Fruit fly (Drosophila melanogaster) whole organism, embryonic: ENCODE results near the gene CG13124.

Experiments used
- ATbp ChIP-seq: fragments of 200-800 bp; sonication (Bioruptor generic); optimal IDR thresholded peaks from 2 replicates; lab custom pipeline; 2017; ENCODE audit warnings: missing biosample characterization, mild to moderate bottlenecking, missing genetic modification characterization, missing genetic modification reagents
- Antp ChIP-seq: fragments of 200-800 bp; sonication (Bioruptor generic); optimal IDR thresholded peaks from 3 replicates; lab custom pipeline; 2016; ENCODE audit warnings: missing biosample characterization, missing genetic modification characterization
- Atf3 ChIP-seq: fragments of 200-800 bp; sonication (Bioruptor generic); optimal IDR thresholded peaks from 3 replicates; lab custom pipeline; 2016; ENCODE audit warnings: missing biosample characterization, missing genetic modification characterization
- CG10366 ChIP-seq: fragments of 200-800 bp; sonication (Bioruptor generic); IDR thresholded peaks from 2 replicates; pipeline ENCODE4 v1.3.6; 2022; ENCODE audit warnings: missing biosample characterization, missing genetic modification characterization
- CG12104 ChIP-seq: fragments of 200-800 bp; sonication (Bioruptor generic); optimal IDR thresholded peaks from 3 replicates; lab custom pipeline; 2016; ENCODE audit warnings: missing biosample characterization, missing genetic modification characterization
- CG12219 ChIP-seq: fragments of 200-800 bp; sonication (Bioruptor generic); optimal IDR thresholded peaks from 3 replicates; lab custom pipeline; 2018; ENCODE audit warnings: missing biosample characterization, mild to moderate bottlenecking, missing genetic modification characterization
- CG13624 ChIP-seq: fragments of 200-800 bp; sonication (Bioruptor generic); optimal IDR thresholded peaks from 2 replicates; lab custom pipeline; 2016; ENCODE audit warnings: missing biosample characterization, missing genetic modification characterization
- CG14014 ChIP-seq: fragments of 200-800 bp; sonication (Bioruptor generic); IDR thresholded peaks from 2 replicates; pipeline ENCODE4 v1.3.6; 2022; ENCODE audit warnings: missing biosample characterization, missing genetic modification characterization
- CG14050 ChIP-seq: fragments of 200-800 bp; sonication (Bioruptor generic); IDR thresholded peaks from 3 replicates; pipeline ENCODE4 v1.3.6; 2022; ENCODE audit warnings: missing biosample characterization, missing genetic modification characterization
- CG1602 ChIP-seq: fragments of 200-800 bp; sonication (Bioruptor generic); optimal IDR thresholded peaks from 3 replicates; lab custom pipeline; 2016; ENCODE audit warnings: missing biosample characterization, missing genetic modification characterization
- CG1647 ChIP-seq: fragments of 200-800 bp; sonication (Bioruptor generic); optimal IDR thresholded peaks from 3 replicates; lab custom pipeline; 2016; ENCODE audit warnings: missing biosample characterization, missing genetic modification characterization
- CG16813 ChIP-seq: fragments of 200-800 bp; sonication (Bioruptor generic); IDR thresholded peaks from 3 replicates; pipeline ENCODE4 v1.3.6; 2022; ENCODE audit warnings: missing biosample characterization, missing genetic modification characterization; ENCODE audit not compliant: partially characterized antibody
- CG16863 ChIP-seq: fragments of 200-800 bp; sonication (Bioruptor generic); optimal IDR thresholded peaks from 3 replicates; lab custom pipeline; 2016; ENCODE audit warnings: missing biosample characterization, missing genetic modification characterization
- CG17361 ChIP-seq: fragments of 200-800 bp; sonication (Bioruptor generic); IDR thresholded peaks from 3 replicates; pipeline ENCODE4 v1.3.6; 2022; ENCODE audit warnings: missing biosample characterization, missing genetic modification characterization
- CG17385 ChIP-seq: fragments of 200-800 bp; sonication (Bioruptor generic); optimal IDR thresholded peaks from 3 replicates; lab custom pipeline; 2018; ENCODE audit warnings: missing biosample characterization, mild to moderate bottlenecking, missing genetic modification characterization
- CG17568 ChIP-seq: fragments of 200-800 bp; sonication (Bioruptor generic); optimal IDR thresholded peaks from 2 replicates; lab custom pipeline; 2018; ENCODE audit warnings: missing biosample characterization, mild to moderate bottlenecking, missing genetic modification characterization, moderate library complexity
- CG2129 ChIP-seq: fragments of 200-800 bp; sonication (Bioruptor generic); IDR thresholded peaks from 2 replicates; pipeline ENCODE4 v1.3.6; 2022; ENCODE audit warnings: missing biosample characterization, missing genetic modification characterization; ENCODE audit not compliant: partially characterized antibody
- CG2875 ChIP-seq: fragments of 200-800 bp; sonication (Bioruptor generic); optimal IDR thresholded peaks from 2 replicates; lab custom pipeline; 2017; ENCODE audit warnings: missing biosample characterization, mild to moderate bottlenecking, missing genetic modification characterization, missing genetic modification reagents
- CG30403 ChIP-seq: fragments of 200-800 bp; sonication (Bioruptor generic); optimal IDR thresholded peaks from 3 replicates; lab custom pipeline; 2016; ENCODE audit warnings: missing biosample characterization, missing genetic modification characterization
- CG5953 ChIP-seq: fragments of 200-800 bp; sonication (Bioruptor generic); IDR thresholded peaks from 2 replicates; pipeline ENCODE4 v1.3.6; 2022; ENCODE audit warnings: missing biosample characterization, missing genetic modification characterization
- CG6272 ChIP-seq: fragments of 200-800 bp; sonication (Bioruptor generic); IDR thresholded peaks from 2 replicates; pipeline ENCODE4 v1.3.6; 2022; ENCODE audit warnings: missing biosample characterization, missing genetic modification characterization
- CG7372 ChIP-seq: fragments of 200-800 bp; sonication (Bioruptor generic); IDR thresholded peaks from 2 replicates; pipeline ENCODE4 v1.3.6; 2022; ENCODE audit warnings: missing biosample characterization, missing genetic modification characterization
- CG7928 ChIP-seq: fragments of 200-800 bp; sonication (Bioruptor generic); optimal IDR thresholded peaks from 2 replicates; lab custom pipeline; 2017; ENCODE audit warnings: missing biosample characterization, mild to moderate bottlenecking, missing genetic modification characterization
- CG9437 ChIP-seq: fragments of 200-800 bp; sonication (Bioruptor generic); optimal IDR thresholded peaks from 2 replicates; lab custom pipeline; 2018; ENCODE audit warnings: missing biosample characterization, mild to moderate bottlenecking, missing genetic modification characterization
- CrebB ChIP-seq: fragments of 200-800 bp; sonication (Bioruptor generic); optimal IDR thresholded peaks from 3 replicates; lab custom pipeline; 2018; ENCODE audit warnings: missing biosample characterization, mild to moderate bottlenecking, missing genetic modification characterization
- Dek ChIP-seq: fragments of 200-800 bp; sonication (Bioruptor generic); optimal IDR thresholded peaks from 3 replicates; lab custom pipeline; 2019; ENCODE audit warnings: missing biosample characterization, mild to moderate bottlenecking, missing genetic modification characterization, moderate library complexity
- Mad ChIP-seq: fragments of 200-800 bp; sonication (Bioruptor generic); optimal IDR thresholded peaks from 2 replicates; lab custom pipeline; 2016; ENCODE audit warnings: missing biosample characterization, missing genetic modification characterization
- Myb ChIP-seq: fragments of 200-800 bp; sonication (Bioruptor generic); optimal IDR thresholded peaks from 2 replicates; lab custom pipeline; 2016; ENCODE audit warnings: missing biosample characterization, missing genetic modification characterization
- NFAT ChIP-seq: fragments of 200-800 bp; sonication (Bioruptor generic); IDR thresholded peaks from 2 replicates; pipeline ENCODE4 v1.3.6; 2022; ENCODE audit warnings: missing biosample characterization, missing genetic modification characterization
- Nf-YC ChIP-seq: fragments of 200-800 bp; optimal IDR thresholded peaks from 3 replicates; lab custom pipeline; 2019; ENCODE audit warnings: missing biosample characterization, mild to moderate bottlenecking, missing genetic modification characterization, moderate library complexity
- Oli ChIP-seq: fragments of 200-800 bp; sonication (Bioruptor generic); optimal IDR thresholded peaks from 2 replicates; lab custom pipeline; 2018; ENCODE audit warnings: missing biosample characterization, mild to moderate bottlenecking, missing genetic modification characterization, moderate library complexity
- Rfx ChIP-seq: fragments of 200-800 bp; sonication (Bioruptor generic); IDR thresholded peaks from 2 replicates; pipeline ENCODE4 v1.3.6; 2022; ENCODE audit warnings: missing biosample characterization, missing genetic modification characterization
- Sin3A ChIP-seq: fragments of >200 bp; optimal IDR thresholded peaks from 2 replicates; lab custom pipeline; 2018
- ase ChIP-seq: fragments of 200-800 bp; sonication (Bioruptor generic); IDR thresholded peaks from 3 replicates; pipeline ENCODE4 v1.3.6; 2022; ENCODE audit warnings: missing biosample characterization, missing genetic modification characterization
- bowl ChIP-seq: fragments of 200-800 bp; sonication (Bioruptor generic); IDR thresholded peaks from 2 replicates; pipeline ENCODE4 v1.3.6; 2022; ENCODE audit warnings: missing biosample characterization, missing genetic modification characterization
- crc ChIP-seq: fragments of 200-800 bp; sonication (Bioruptor generic); optimal IDR thresholded peaks from 2 replicates; lab custom pipeline; 2016; ENCODE audit warnings: missing biosample characterization, missing genetic modification characterization
- dan ChIP-seq: fragments of 200-800 bp; sonication (Bioruptor generic); IDR thresholded peaks from 2 replicates; pipeline ENCODE4 v1.3.6; 2022; ENCODE audit warnings: missing biosample characterization, missing genetic modification characterization
- dmrt11E ChIP-seq: fragments of 200-800 bp; sonication (Bioruptor generic); optimal IDR thresholded peaks from 3 replicates; lab custom pipeline; 2018; ENCODE audit warnings: missing biosample characterization, mild to moderate bottlenecking, missing genetic modification characterization, moderate library complexity
- fd3F ChIP-seq: fragments of 200-800 bp; sonication (Bioruptor generic); optimal IDR thresholded peaks from 2 replicates; lab custom pipeline; 2018; ENCODE audit warnings: missing biosample characterization, mild to moderate bottlenecking, missing genetic modification characterization, moderate library complexity
- fd96Cb ChIP-seq: fragments of 200-800 bp; sonication (Bioruptor generic); optimal IDR thresholded peaks from 2 replicates; lab custom pipeline; 2018; ENCODE audit warnings: missing biosample characterization, mild to moderate bottlenecking, missing genetic modification characterization, moderate library complexity
- gce ChIP-seq: fragments of 200-800 bp; sonication (Bioruptor generic); IDR thresholded peaks from 3 replicates; pipeline ENCODE4 v1.3.6; 2022; ENCODE audit warnings: missing biosample characterization, missing genetic modification characterization
- gt ChIP-seq: fragments of 200-800 bp; sonication (Bioruptor generic); IDR thresholded peaks from 2 replicates; pipeline ENCODE4 v1.3.6; 2022; ENCODE audit warnings: missing biosample characterization, missing genetic modification characterization
- insv ChIP-seq, 2 experiments: fragments of 200-800 bp; sonication (Bioruptor generic); optimal IDR thresholded peaks; 3 replicates each; lab custom pipeline; 2016 to 2018; ENCODE audit warnings: missing biosample characterization in 2 of 2, missing genetic modification characterization in 2 of 2
- lilli ChIP-seq: fragments of 200-800 bp; sonication (Bioruptor generic); optimal IDR thresholded peaks from 3 replicates; lab custom pipeline; 2016; ENCODE audit warnings: missing biosample characterization, missing genetic modification characterization
- otp ChIP-seq: fragments of 200-800 bp; sonication (Bioruptor generic); IDR thresholded peaks from 3 replicates; pipeline ENCODE4, ENCODE4 v1.3.6; 2022; ENCODE audit warnings: missing biosample characterization, missing genetic modification characterization
- pfk ChIP-seq: fragments of 200-800 bp; sonication (Bioruptor generic); optimal IDR thresholded peaks from 2 replicates; lab custom pipeline; 2018; ENCODE audit warnings: missing biosample characterization, mild to moderate bottlenecking, missing genetic modification characterization, moderate library complexity
- pum ChIP-seq: fragments of 200-800 bp; sonication (Bioruptor generic); optimal IDR thresholded peaks from 2 replicates; lab custom pipeline; 2016; ENCODE audit warnings: missing biosample characterization, missing genetic modification characterization
- row ChIP-seq: fragments of 200-800 bp; sonication (Bioruptor generic); IDR thresholded peaks from 3 replicates; pipeline ENCODE4 v1.3.6; 2022; ENCODE audit warnings: missing biosample characterization, missing genetic modification characterization
- run ChIP-seq: fragments of 200-800 bp; sonication (Bioruptor generic); optimal IDR thresholded peaks from 3 replicates; lab custom pipeline; 2018; ENCODE audit warnings: missing biosample characterization, mild to moderate bottlenecking, missing genetic modification characterization
- sna ChIP-seq: fragments of 200-800 bp; sonication (Bioruptor generic); IDR thresholded peaks from 2 replicates; pipeline ENCODE4 v1.3.6; 2022; ENCODE audit warnings: missing biosample characterization, missing genetic modification characterization; ENCODE audit not compliant: partially characterized antibody
- so ChIP-seq: fragments of 200-800 bp; sonication (Bioruptor generic); IDR thresholded peaks from 3 replicates; pipeline ENCODE4 v1.3.6; 2022; ENCODE audit warnings: missing biosample characterization, missing genetic modification characterization
- tgo ChIP-seq: fragments of 200-800 bp; sonication (Bioruptor generic); IDR thresholded peaks from 3 replicates; pipeline ENCODE4 v1.3.6; 2022; ENCODE audit warnings: missing biosample characterization, missing genetic modification characterization
- wor ChIP-seq: fragments of 200-800 bp; sonication (Bioruptor generic); IDR thresholded peaks from 2 replicates; pipeline ENCODE4 v1.3.6; 2022; ENCODE audit warnings: missing biosample characterization, missing genetic modification characterization

CG13124 gene

dm6 chr2L:9897296-9897695, 11.1 kb downstream of the CG13124 start, which contains the start of gene RpS2 (continued):
- no peak for TF ChIP-seq gce
- TF ChIP-seq pfk (GFP tag; lab: Kevin White, UChicago), result peak; percentile 64
- peak; percentile 29 for TF ChIP-seq dmrt11E (tag; lab: Kevin White, UChicago)
- TF ChIP-seq insv (GFP tag; optimal IDR thresholded peaks at IDR 0.05; lab: Kevin White, UChicago), result peak in 1 of 2 experiments; percentile 32
- TF ChIP-seq ATbp (GFP tag; lab: Kevin White, UChicago), result peak; percentile 31
- peak; percentile 38 for TF ChIP-seq CG30403
- no peak for TF ChIP-seq tgo (GFP tag; lab: Robert Waterston, UW)
- TF ChIP-seq so, result no peak
- TF ChIP-seq lilli, result peak; percentile 54
- no peak for TF ChIP-seq otp (GFP tag; lab: Robert Waterston, UW)
- TF ChIP-seq Rfx (GFP tag; lab: Robert Waterston, UW), result peak; percentile 67
- TF ChIP-seq gt (GFP tag; lab: Robert Waterston, UW), result no peak
- TF ChIP-seq CG17361, result peak; percentile 25; the same call in 1 of the 3 replicates
- TF ChIP-seq dan (GFP tag; lab: Robert Waterston, UW), result no peak
- TF ChIP-seq CG10366 (GFP tag; lab: Robert Waterston, UW), result no peak
- TF ChIP-seq wor (GFP tag; lab: Robert Waterston, UW), result no peak
- TF ChIP-seq CG13624 (GFP tag; lab: Kevin White, UChicago), result peak; percentile 33
- TF ChIP-seq CG16813 (GFP tag; lab: Robert Waterston, UW), result peak; percentile 99
- no peak for TF ChIP-seq CG14050 (GFP tag; lab: Robert Waterston, UW)
- TF ChIP-seq Sin3A (lab: Kevin White, UChicago), result peak; percentile 10
- no peak for TF ChIP-seq run (tag; lab: Kevin White, UChicago)
- TF ChIP-seq CG12219 (GFP tag; lab: Kevin White, UChicago), result peak; percentile 3
- peak; percentile 36 for TF ChIP-seq NFAT (GFP tag; lab: Robert Waterston, UW)
- TF ChIP-seq CG1647 (GFP tag; lab: Kevin White, UChicago), result no peak
- no peak for TF ChIP-seq crc
- TF ChIP-seq bowl (GFP tag; lab: Robert Waterston, UW), result no peak
- TF ChIP-seq fd96Cb (tag; lab: Kevin White, UChicago), result no peak
- no peak for TF ChIP-seq CG5953 (GFP tag; lab: Robert Waterston, UW)
- TF ChIP-seq CG9437, result peak; percentile 39
- TF ChIP-seq CG12104 (GFP tag; lab: Kevin White, UChicago), result no peak
- peak; percentile 83 for TF ChIP-seq row (GFP tag; lab: Robert Waterston, UW)
- TF ChIP-seq CG7928, result no peak
- TF ChIP-seq CG14014 (GFP tag; lab: Robert Waterston, UW), result no peak
- TF ChIP-seq Dek, result peak; percentile 21
- no peak for TF ChIP-seq ase (GFP tag; lab: Robert Waterston, UW)
- TF ChIP-seq CG2875 (GFP tag; lab: Kevin White, UChicago), result peak; percentile 13
- TF ChIP-seq CG17568, result peak; percentile 46
- TF ChIP-seq Atf3 (GFP tag; lab: Kevin White, UChicago), result no peak
- peak; percentile 95 for TF ChIP-seq CG2129 (GFP tag; lab: Robert Waterston, UW)
- TF ChIP-seq CG16863, result peak; percentile 21
- TF ChIP-seq Mad (GFP tag; lab: Kevin White, UChicago), result no peak
- TF ChIP-seq Myb (GFP tag; lab: Kevin White, UChicago), result peak; percentile 27
- TF ChIP-seq CrebB (tag; lab: Kevin White, UChicago), result peak; percentile 67
- TF ChIP-seq CG6272 (GFP tag; lab: Robert Waterston, UW), result peak; percentile 43
- TF ChIP-seq Antp, result no peak
- no peak for TF ChIP-seq fd3F (GFP tag; lab: Kevin White, UChicago)
- TF ChIP-seq Nf-YC (tag; lab: Kevin White, UChicago), result peak; percentile 22
- peak; percentile 98 for TF ChIP-seq sna (GFP tag; lab: Robert Waterston, UW)
- no peak for TF ChIP-seq pum (GFP tag; lab: Kevin White, UChicago)
- TF ChIP-seq Oli, result no peak
- TF ChIP-seq CG1602 (GFP tag; lab: Kevin White, UChicago), result no peak
- peak; percentile 59 for TF ChIP-seq CG17385 (GFP tag; lab: Kevin White, UChicago)
- no peak for TF ChIP-seq CG7372 (GFP tag; lab: Robert Waterston, UW)
